Fruit fly (Drosophila melanogaster) Kc167 (cell line): ENCODE measurements around the gene Acph-1.

Experiments
- Myc ChIP-seq: fragments of >200 bp; optimal IDR thresholded peaks from 2 replicates; lab custom pipeline; 2017; ENCODE audit warnings: missing external identifiers
- Sin3A ChIP-seq: fragments of >200 bp; optimal IDR thresholded peaks from 2 replicates; lab custom pipeline; 2018; ENCODE audit warnings: missing external identifiers
- h ChIP-seq: fragments of >200 bp; optimal IDR thresholded peaks from 3 replicates; lab custom pipeline; 2018; ENCODE audit warnings: missing external identifiers
- insv ChIP-seq: fragments of >200 bp; optimal IDR thresholded peaks from 3 replicates; lab custom pipeline; 2018; ENCODE audit warnings: missing external identifiers
- psq ChIP-seq: fragments of >200 bp; optimal IDR thresholded peaks from 2 replicates; lab custom pipeline; 2017; ENCODE audit warnings: missing external identifiers
- ttk ChIP-seq: sonication (Bioruptor generic); optimal IDR thresholded peaks from 2 replicates; lab custom pipeline; 2017; ENCODE audit warnings: missing external identifiers

Acph-1 gene

dm6 chr3R:29993134-29993533, at the start of gene Acph-1:
Gene Acph-1 (minus strand): TSS chr3R:29993411.
- TF ChIP-seq insv (lab: Kevin White, UChicago) (no peak), Sin3A (lab: Kevin White, UChicago) (no peak), ttk (lab: Kevin White, UChicago) (no peak), Myc (lab: Kevin White, UChicago) (no peak), h (no peak)

dm6 chr3R:30040879-30041278, 47.7 kb upstream of the Acph-1 start:
- TF ChIP-seq psq (lab: Kevin White, UChicago) (no peak), insv (lab: Kevin White, UChicago) (no peak), Sin3A (lab: Kevin White, UChicago) (no peak), Myc (lab: Kevin White, UChicago) (no peak), h (no peak), ttk (lab: Kevin White, UChicago) (no peak)

dm6 chr3R:30039494-30039893, 46.3 kb upstream of the Acph-1 start, which contains the start of the genes janA, Sry-alpha and Sry-beta:
Gene janA (minus strand): TSS chr3R:30039533.
Gene Sry-alpha (plus strand): TSS chr3R:30039719.
Gene Sry-beta (plus strand): TSS chr3R:30039719.
- TF ChIP-seq psq (lab: Kevin White, UChicago) (no peak), insv (lab: Kevin White, UChicago) (no peak), Sin3A (lab: Kevin White, UChicago) (no peak), h (no peak), Myc (lab: Kevin White, UChicago) (no peak), ttk (lab: Kevin White, UChicago) (no peak)

dm6 chr3R:30038628-30039027, 45.4 kb upstream of the Acph-1 start, which contains the start of gene janB:
Gene janB (minus strand): TSS chr3R:30038728.
- TF ChIP-seq insv (lab: Kevin White, UChicago) (no peak), Myc (lab: Kevin White, UChicago) (no peak), Sin3A (lab: Kevin White, UChicago) (no peak), psq (lab: Kevin White, UChicago) (no peak), h (no peak), ttk (lab: Kevin White, UChicago) (no peak)

dm6 chr3R:30037630-30038029, 44.4 kb upstream of the Acph-1 start, which contains the start of gene ocn:
Gene ocn (minus strand): TSS chr3R:30037730.
- TF ChIP-seq ttk (lab: Kevin White, UChicago) (no peak), Sin3A (lab: Kevin White, UChicago) (no peak), h (no peak), psq (lab: Kevin White, UChicago) (no peak), Myc (lab: Kevin White, UChicago) (no peak), insv (lab: Kevin White, UChicago) (no peak)

dm6 chr3R:30036609-30037008, 43.4 kb upstream of the Acph-1 start, which contains the start of gene ZIPIC:
Gene ZIPIC (minus strand): TSS chr3R:30036870.
- TF ChIP-seq Myc (lab: Kevin White, UChicago), result no peak
- TF ChIP-seq psq (lab: Kevin White, UChicago), result no peak
- TF ChIP-seq Sin3A (lab: Kevin White, UChicago), result no peak
- TF ChIP-seq h, result no peak
- no peak for TF ChIP-seq insv (lab: Kevin White, UChicago)
- no peak for TF ChIP-seq ttk (lab: Kevin White, UChicago)

- TF ChIP-seq h (no peak), ttk (lab: Kevin White, UChicago) (no peak), Myc (lab: Kevin White, UChicago) (no peak), psq (lab: Kevin White, UChicago) (no peak), Sin3A (lab: Kevin White, UChicago) (no peak), insv (lab: Kevin White, UChicago) (no peak)
These were observed 39.1 kb upstream of the Acph-1 start for dm6 chr3R:30032281-30032680.

dm6 chr3R:30030061-30030460, 36.9 kb upstream of the Acph-1 start:
- no peak for TF ChIP-seq ttk (lab: Kevin White, UChicago)

- TF ChIP-seq psq (lab: Kevin White, UChicago), result no peak
- TF ChIP-seq ttk (lab: Kevin White, UChicago), result no peak
- TF ChIP-seq Myc (lab: Kevin White, UChicago), result no peak
- no peak for TF ChIP-seq Sin3A (lab: Kevin White, UChicago)
- TF ChIP-seq h, result no peak
- TF ChIP-seq insv (lab: Kevin White, UChicago), result no peak
These were observed 30.2 kb upstream of the Acph-1 start for dm6 chr3R:30023445-30023844.

- no peak for TF ChIP-seq h
- no peak for TF ChIP-seq psq (lab: Kevin White, UChicago)
- no peak for TF ChIP-seq Myc (lab: Kevin White, UChicago)
- TF ChIP-seq insv (lab: Kevin White, UChicago), result no peak
These were observed 29.3 kb upstream of the Acph-1 start, which contains the start of the genes RpS28a and Axn for dm6 chr3R:30022452-30023028. Gene RpS28a (minus strand): TSS chr3R:30022648. Gene Axn (plus strand): TSS chr3R:30022842.

dm6 chr3R:30021559-30022451, 28.6 kb upstream of the Acph-1 start, which contains the start of gene Mgat2:
Gene Mgat2 (minus strand): TSS chr3R:30022221.
- no peak for TF ChIP-seq psq (lab: Kevin White, UChicago)

- no peak for TF ChIP-seq Myc (lab: Kevin White, UChicago)
- TF ChIP-seq ttk (lab: Kevin White, UChicago), result no peak
- no peak for TF ChIP-seq psq (lab: Kevin White, UChicago)
- no peak for TF ChIP-seq h
- TF ChIP-seq insv (lab: Kevin White, UChicago), result no peak
- TF ChIP-seq Sin3A (lab: Kevin White, UChicago), result no peak
These were observed 27.8 kb upstream of the Acph-1 start for dm6 chr3R:30021009-30021408.
